Fruit fly (Drosophila melanogaster): ENCODE data around the gene cmet.

- TF ChIP-seq CG8478 (optimal IDR thresholded peaks at IDR 0.05) (no peak), pan (optimal IDR thresholded peaks at IDR 0.05) (no peak), Dll (optimal IDR thresholded peaks at IDR 0.05) (no peak), usp (GFP tag; optimal IDR thresholded peaks at IDR 0.05) (no peak)
Measured at dm6 chr2L:11302507-11302906, 33.7 kb upstream of the cmet start.
